Worm (Caenorhabditis elegans) whole organism, young adult: ENCODE measurements around the gene nhr-208.

Experiments
- B0035.1 ChIP-seq: sonication (generic microtip); optimal IDR thresholded peaks from 2 replicates; lab custom pipeline; 2016; ENCODE audit warnings: missing genetic modification characterization, mild to moderate bottlenecking, missing compliant biosample characterization, missing genotype, missing genetic modification reagents
- F10E7.11 ChIP-seq: sonication (generic microtip); optimal IDR thresholded peaks from 2 replicates; lab custom pipeline; 2017; ENCODE audit warnings: mild to moderate bottlenecking, missing genetic modification characterization, moderate library complexity, missing compliant biosample characterization
- F39B2.1 ChIP-seq: fragments of 200-800 bp; sonication (Bioruptor generic); IDR thresholded peaks from 2 replicates; pipeline ENCODE4 v1.3.6; 2022; ENCODE audit warnings: missing genetic modification reagents, missing genetic modification characterization, missing compliant biosample characterization
- F49E8.2 ChIP-seq: sonication (generic microtip); optimal IDR thresholded peaks from 3 replicates; lab custom pipeline; 2017; ENCODE audit warnings: missing genetic modification characterization, mild to moderate bottlenecking, missing compliant biosample characterization, antibody characterized with exemption, moderate library complexity; ENCODE audit not compliant: insufficient read depth
- F57A8.1 ChIP-seq: fragments of 200-800 bp; sonication (Bioruptor generic); optimal IDR thresholded peaks from 2 replicates; lab custom pipeline; 2018; ENCODE audit warnings: mild to moderate bottlenecking, missing genetic modification characterization, moderate library complexity, missing compliant biosample characterization
- T07F8.4 ChIP-seq: sonication (generic microtip); optimal IDR thresholded peaks from 2 replicates; lab custom pipeline; 2016; ENCODE audit warnings: mild to moderate bottlenecking, missing genetic modification characterization, moderate library complexity, missing compliant biosample characterization
- Y53G8AR.9 ChIP-seq: fragments of 200-800 bp; sonication (Bioruptor generic); conservative IDR thresholded peaks from 2 replicates; pipeline ENCODE4 v1.3.6; 2022; ENCODE audit warnings: missing genetic modification reagents, missing genetic modification characterization, missing compliant biosample characterization
- Y79H2A.3 ChIP-seq: fragments of 200-800 bp; sonication (Bioruptor generic); conservative IDR thresholded peaks from 2 replicates; pipeline ENCODE4 v1.3.6; 2022; ENCODE audit warnings: missing genetic modification reagents, missing genetic modification characterization, missing compliant biosample characterization
- ZK185.1 ChIP-seq: sonication (generic microtip); optimal IDR thresholded peaks from 2 replicates; lab custom pipeline; 2016; ENCODE audit warnings: mild to moderate bottlenecking, missing genetic modification characterization, missing compliant biosample characterization; ENCODE audit not compliant: poor library complexity, severe bottlenecking
- akir-1 ChIP-seq: fragments of 200-800 bp; sonication (Bioruptor generic); optimal IDR thresholded peaks from 2 replicates; lab custom pipeline; 2018; ENCODE audit warnings: mild to moderate bottlenecking, missing genetic modification characterization, moderate library complexity, missing compliant biosample characterization
- ama-1 ChIP-seq, 3 experiments: fragments of 150-350 bp in 1 of 3; sonication (generic microtip) in 2 of 3; optimal IDR thresholded peaks; 2 replicates each; lab custom pipeline; 2014 to 2018; ENCODE audit warnings: missing biosample characterization in 2 of 3, missing genetic modification characterization in 2 of 3, missing genetic modification reagents in 2 of 3
- atf-7 ChIP-seq: sonication (generic microtip); optimal IDR thresholded peaks from 2 replicates; lab custom pipeline; 2017; ENCODE audit warnings: mild to moderate bottlenecking, missing genetic modification characterization, missing compliant biosample characterization
- attf-5 ChIP-seq: fragments of 200-800 bp; sonication (Bioruptor generic); optimal IDR thresholded peaks from 2 replicates; lab custom pipeline; 2018; ENCODE audit warnings: mild to moderate bottlenecking, missing genetic modification characterization, missing compliant biosample characterization
- attf-6 ChIP-seq: fragments of 200-800 bp; sonication (Bioruptor generic); IDR thresholded peaks from 2 replicates; pipeline ENCODE4 v1.3.6; 2022; ENCODE audit warnings: missing genetic modification reagents, missing genetic modification characterization, missing compliant biosample characterization
- cebp-1 ChIP-seq, 2 experiments: fragments of 200-800 bp in 1 of 2; sonication (Bioruptor generic) in 1 of 2; sonication (generic microtip) in 1 of 2; IDR thresholded peaks in 1 of 2; optimal IDR thresholded peaks in 1 of 2; 2 replicates each; pipeline versions ENCODE4 v1.3.6 to Lab custom; 2017 to 2022; ENCODE audit warnings: missing compliant biosample characterization in 2 of 2, missing genetic modification characterization in 2 of 2, mild to moderate bottlenecking in 1 of 2, missing genetic modification reagents in 1 of 2, moderate library complexity in 1 of 2
- cebp-2 ChIP-seq: fragments of 200-800 bp; sonication (Bioruptor generic); IDR thresholded peaks from 2 replicates; pipeline ENCODE4 v1.3.6; 2022; ENCODE audit warnings: missing genetic modification characterization, missing compliant biosample characterization
- ceh-40 ChIP-seq: fragments of 200-800 bp; sonication (Bioruptor generic); IDR thresholded peaks from 2 replicates; pipeline ENCODE4 v1.3.6; 2022; ENCODE audit warnings: missing genetic modification characterization, missing compliant biosample characterization
- ceh-91 ChIP-seq: fragments of 200-800 bp; sonication (Bioruptor generic); IDR thresholded peaks from 2 replicates; pipeline ENCODE4 v1.3.6; 2022; ENCODE audit warnings: missing genetic modification reagents, missing genetic modification characterization, missing compliant biosample characterization
- egl-18 ChIP-seq: fragments of 200-800 bp; sonication (Bioruptor generic); IDR thresholded peaks from 2 replicates; pipeline ENCODE4 v1.3.6; 2022; ENCODE audit warnings: missing genetic modification reagents, missing genetic modification characterization, missing compliant biosample characterization
- egl-44 ChIP-seq: fragments of 200-800 bp; sonication (Bioruptor generic); IDR thresholded peaks from 2 replicates; pipeline ENCODE4 v1.3.6; 2022; ENCODE audit warnings: missing genetic modification reagents, missing genetic modification characterization, missing compliant biosample characterization
- ekl-4 ChIP-seq: fragments of 200-800 bp; sonication (Bioruptor generic); IDR thresholded peaks from 2 replicates; pipeline ENCODE4 v1.3.6; 2022; ENCODE audit warnings: missing genetic modification reagents, missing genetic modification characterization, missing compliant biosample characterization
- hmg-1.2 ChIP-seq: fragments of 200-800 bp; sonication (Bioruptor generic); IDR thresholded peaks from 2 replicates; pipeline ENCODE4 v1.3.6; 2022; ENCODE audit warnings: missing genetic modification reagents, missing genetic modification characterization, missing compliant biosample characterization
- hmg-20 ChIP-seq: fragments of 200-800 bp; sonication (Bioruptor generic); IDR thresholded peaks from 2 replicates; pipeline ENCODE4 v1.3.6; 2022; ENCODE audit warnings: missing genetic modification reagents, missing genetic modification characterization, missing compliant biosample characterization
- hsf-1 ChIP-seq: fragments of 200-800 bp; sonication (Bioruptor generic); IDR thresholded peaks from 2 replicates; pipeline ENCODE4 v1.3.6; 2022; ENCODE audit warnings: missing genetic modification reagents, missing genetic modification characterization, missing compliant biosample characterization
- lin-26 ChIP-seq: fragments of 200-800 bp; sonication (Bioruptor generic); IDR thresholded peaks from 2 replicates; pipeline ENCODE4 v1.3.6; 2022; ENCODE audit warnings: missing genetic modification reagents, missing genetic modification characterization, missing compliant biosample characterization
- lin-35 ChIP-seq, 3 experiments: fragments of 150-350 bp in 2 of 3; sonication (generic microtip) in 1 of 3; optimal IDR thresholded peaks; 2 replicates each; lab custom pipeline; 2014 to 2018; ENCODE audit warnings: missing biosample characterization in 3 of 3, missing genetic modification characterization in 3 of 3, missing genetic modification reagents in 3 of 3
- lin-54 ChIP-seq: fragments of 200-800 bp; sonication (Bioruptor generic); optimal IDR thresholded peaks from 2 replicates; lab custom pipeline; 2018; ENCODE audit warnings: mild to moderate bottlenecking, missing genetic modification characterization, missing compliant biosample characterization
- madf-3 ChIP-seq: fragments of 200-800 bp; sonication (Bioruptor generic); IDR thresholded peaks from 2 replicates; pipeline ENCODE4 v1.3.6; 2022; ENCODE audit warnings: missing genetic modification reagents, missing genetic modification characterization, missing compliant biosample characterization
- madf-6 ChIP-seq: fragments of 200-800 bp; sonication (Bioruptor generic); IDR thresholded peaks from 2 replicates; pipeline ENCODE4 v1.3.6; 2022; ENCODE audit warnings: missing genetic modification reagents, missing genetic modification characterization, missing compliant biosample characterization
- mes-4 ChIP-seq: sonication (generic microtip); optimal IDR thresholded peaks from 2 replicates; lab custom pipeline; 2016; ENCODE audit warnings: missing genotype, missing genetic modification characterization, missing compliant biosample characterization
- nfya-1 ChIP-seq: sonication (generic microtip); optimal IDR thresholded peaks from 2 replicates; lab custom pipeline; 2017; ENCODE audit warnings: antibody characterized with exemption, missing compliant biosample characterization, missing genetic modification characterization, borderline replicate concordance; ENCODE audit not compliant: insufficient read depth
- nfyb-1 ChIP-seq: fragments of 200-800 bp; sonication (Bioruptor generic); IDR thresholded peaks from 2 replicates; pipeline ENCODE4 v1.3.6; 2022; ENCODE audit warnings: missing genetic modification reagents, missing genetic modification characterization, missing compliant biosample characterization
- nhr-120 ChIP-seq: fragments of 200-800 bp; sonication (Bioruptor generic); IDR thresholded peaks from 2 replicates; pipeline ENCODE4 v1.3.6; 2022; ENCODE audit warnings: missing genetic modification characterization, missing compliant biosample characterization
- nhr-80 ChIP-seq: sonication (generic microtip); optimal IDR thresholded peaks from 2 replicates; lab custom pipeline; 2016; ENCODE audit warnings: missing genetic modification characterization, missing compliant biosample characterization
- nhr-90 ChIP-seq: sonication (generic microtip); optimal IDR thresholded peaks from 2 replicates; lab custom pipeline; 2016; ENCODE audit warnings: missing genotype, mild to moderate bottlenecking, missing genetic modification characterization, missing compliant biosample characterization
- pha-4 ChIP-seq: fragments of 150-350 bp; sonication (generic microtip); optimal IDR thresholded peaks from 2 replicates; lab custom pipeline; 2014; ENCODE audit warnings: missing biosample characterization, missing genetic modification reagents, missing genetic modification characterization
- repo-1 ChIP-seq: sonication (generic microtip); optimal IDR thresholded peaks from 2 replicates; lab custom pipeline; 2017; ENCODE audit warnings: mild to moderate bottlenecking, missing genetic modification characterization, missing compliant biosample characterization
- snpc-3.4 ChIP-seq: sonication (generic microtip); optimal IDR thresholded peaks from 2 replicates; lab custom pipeline; 2017; ENCODE audit warnings: missing genetic modification characterization, mild to moderate bottlenecking, missing compliant biosample characterization, antibody characterized with exemption, moderate library complexity, missing genotype, missing genetic modification reagents
- snpc-4 ChIP-seq, 5 experiments: fragments of 150-350 bp in 1 of 5; sonication (generic microtip) in 4 of 5; optimal IDR thresholded peaks; 2 replicates each; lab custom pipeline; 2014 to 2018; ENCODE audit warnings: missing genetic modification characterization in 5 of 5, missing biosample characterization in 3 of 5, antibody characterized with exemption in 2 of 5, mild to moderate bottlenecking in 2 of 5, missing compliant biosample characterization in 2 of 5, missing genotype in 2 of 5, moderate library complexity in 2 of 5, missing genetic modification reagents in 1 of 5
- somi-1 ChIP-seq: fragments of 200-800 bp; sonication (Bioruptor generic); optimal IDR thresholded peaks from 2 replicates; lab custom pipeline; 2018; ENCODE audit warnings: mild to moderate bottlenecking, missing genetic modification characterization, missing compliant biosample characterization
- tlf-1 ChIP-seq: fragments of 200-800 bp; sonication (Bioruptor generic); optimal IDR thresholded peaks from 2 replicates; lab custom pipeline; 2018; ENCODE audit warnings: mild to moderate bottlenecking, missing genetic modification characterization, missing compliant biosample characterization
- zfh-2 ChIP-seq: fragments of 200-800 bp; sonication (Bioruptor generic); conservative IDR thresholded peaks from 2 replicates; pipeline ENCODE4 v1.3.6; 2022; ENCODE audit warnings: missing genetic modification reagents, missing genetic modification characterization, missing compliant biosample characterization
- ztf-26 ChIP-seq: sonication (generic microtip); optimal IDR thresholded peaks from 2 replicates; lab custom pipeline; 2017; ENCODE audit warnings: missing genetic modification characterization, missing compliant biosample characterization
- ztf-28 ChIP-seq: fragments of 200-800 bp; sonication (Bioruptor generic); IDR thresholded peaks from 2 replicates; pipeline ENCODE4 v1.3.6; 2022; ENCODE audit warnings: missing genetic modification reagents, missing genetic modification characterization, missing compliant biosample characterization

The nhr-208 gene

DNA sequence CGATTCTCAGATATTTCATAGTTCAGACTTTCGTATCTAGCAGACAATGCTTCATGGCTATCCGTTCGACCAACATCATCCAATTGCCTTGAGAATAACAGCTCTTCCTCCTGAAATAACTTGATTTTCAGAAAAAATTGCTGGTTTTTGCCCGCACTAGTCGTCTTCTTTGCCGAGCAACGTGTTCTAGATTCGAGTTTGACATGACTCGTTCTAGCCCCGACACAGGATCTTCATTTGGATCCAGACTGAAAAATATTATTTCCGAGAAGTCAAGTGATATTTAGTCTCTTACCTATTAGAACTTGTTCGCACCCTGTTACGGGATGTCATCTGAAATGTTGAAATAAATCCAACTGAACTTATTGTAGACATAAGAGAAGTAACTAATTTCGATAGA, 31.1 kb upstream of the nhr-208 start, which contains the start of gene clh-6:
Gene clh-6, minus strand, starts transcription at position 333 of the 400 bp plus-strand sequence.
- TF ChIP-seq snpc-4 (GFP tag; optimal IDR thresholded peaks at IDR 0.05; lab: Kevin White, UChicago), result no peak
- peak in 1 of 4 experiments; percentile 18 for TF ChIP-seq snpc-4 (tag; optimal IDR thresholded peaks at IDR 0.05; lab: Kevin White, UChicago)
- TF ChIP-seq ztf-28 (GFP tag; lab: Robert Waterston, UW), result no peak
- no peak for TF ChIP-seq T07F8.4 (tag; lab: Kevin White, UChicago)
- 0 out of 2 replicates have a peak, but pooled peaks have one; percentile 29 for TF ChIP-seq attf-6
- no peak for TF ChIP-seq lin-26
- peak; percentile 36 for TF ChIP-seq ztf-26 (tag; lab: Kevin White, UChicago)
- peak; percentile 51; the same call in 1 of the 2 replicates for TF ChIP-seq hsf-1 (GFP tag; lab: Robert Waterston, UW)
- no peak for TF ChIP-seq Y79H2A.3 (GFP tag; lab: Robert Waterston, UW)
- TF ChIP-seq lin-35 (GFP tag; optimal IDR thresholded peaks at IDR 0.05; lab: Kevin White, UChicago), result peak in 1 of 3 experiments; percentile 49
- peak; percentile 28 for TF ChIP-seq akir-1 (GFP tag; lab: Kevin White, UChicago)
- 0 out of 2 replicates have a peak, but pooled peaks have one; percentile 33 for TF ChIP-seq madf-6 (GFP tag; lab: Robert Waterston, UW)
- no peak for TF ChIP-seq cebp-1 (GFP tag; IDR thresholded peaks at IDR 0.05; lab: Robert Waterston, UW)
- peak; percentile 35 for TF ChIP-seq cebp-1 (tag; optimal IDR thresholded peaks at IDR 0.05; lab: Kevin White, UChicago)
- no peak for TF ChIP-seq nhr-90 (tag; lab: Kevin White, UChicago)
- TF ChIP-seq egl-44 (GFP tag; lab: Robert Waterston, UW), result no peak
- TF ChIP-seq B0035.1 (tag; lab: Kevin White, UChicago), result peak; percentile 12
- peak; percentile 12 for TF ChIP-seq F49E8.2 (tag; lab: Kevin White, UChicago)
- TF ChIP-seq mes-4 (tag; lab: Kevin White, UChicago), result no peak
- peak; percentile 50; the same call in 1 of the 2 replicates for TF ChIP-seq nfyb-1
- peak; percentile 69; the same call in 1 of the 2 replicates for TF ChIP-seq Y53G8AR.9 (GFP tag; lab: Robert Waterston, UW)
- 0 out of 2 replicates have a peak, but pooled peaks have one; percentile 40 for TF ChIP-seq ekl-4 (GFP tag; lab: Robert Waterston, UW)
- TF ChIP-seq ama-1 (optimal IDR thresholded peaks at IDR 0.05; lab: Kevin White, UChicago), result peak; percentile 38
- TF ChIP-seq ama-1 (GFP tag; optimal IDR thresholded peaks at IDR 0.05; lab: Kevin White, UChicago), result peak; percentile 14 to 72
- peak; percentile 69 for TF ChIP-seq repo-1 (tag; lab: Kevin White, UChicago)
- TF ChIP-seq snpc-3.4 (tag; lab: Kevin White, UChicago), result peak; percentile 51

DNA sequence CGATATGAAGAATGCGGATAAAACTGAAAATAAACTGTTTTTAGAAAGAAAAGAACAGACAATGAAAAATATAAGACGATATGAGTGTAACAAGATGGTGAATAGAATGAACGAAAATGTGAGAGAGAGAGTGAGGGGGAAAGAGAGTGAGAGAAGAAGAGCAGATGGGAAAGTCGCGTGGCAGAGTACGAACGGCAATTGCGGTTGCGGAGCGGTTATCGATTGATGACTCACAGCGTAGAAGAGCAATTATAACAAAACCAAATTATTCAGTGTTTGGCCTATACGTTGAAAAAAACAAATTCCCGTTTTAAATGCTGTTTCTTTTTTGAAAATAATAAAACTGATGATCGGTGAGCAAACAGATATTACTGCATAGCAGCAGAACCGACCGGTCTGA, 28.7 kb upstream of the nhr-208 start, which contains the start of gene pqn-53:
Gene pqn-53, minus strand, starts transcription at position 23 of the 400 bp plus-strand sequence.
- no peak for TF ChIP-seq nfya-1 (tag; lab: Kevin White, UChicago)
- no peak for TF ChIP-seq nhr-90 (tag; lab: Kevin White, UChicago)
- no peak for TF ChIP-seq F10E7.11 (tag; lab: Kevin White, UChicago)
- TF ChIP-seq cebp-1 (GFP tag; IDR thresholded peaks at IDR 0.05; lab: Robert Waterston, UW), result no peak
- peak; percentile 36 for TF ChIP-seq cebp-1 (tag; optimal IDR thresholded peaks at IDR 0.05; lab: Kevin White, UChicago)
- TF ChIP-seq hmg-1.2 (GFP tag; lab: Robert Waterston, UW), result peak; percentile 26; the same call in 1 of the 2 replicates
- no peak for TF ChIP-seq ztf-28 (GFP tag; lab: Robert Waterston, UW)
- TF ChIP-seq egl-18, result no peak
- TF ChIP-seq somi-1 (GFP tag; lab: Kevin White, UChicago), result no peak
- 0 out of 2 replicates have a peak, but pooled peaks have one; percentile 48 for TF ChIP-seq madf-3
- no peak for TF ChIP-seq ceh-40
- TF ChIP-seq nhr-120 (GFP tag; lab: Robert Waterston, UW), result no peak
- peak; percentile 23 for TF ChIP-seq lin-54 (GFP tag; lab: Kevin White, UChicago)
- 0 out of 2 replicates have a peak, but pooled peaks have one; percentile 31 for TF ChIP-seq attf-6
- peak; percentile 8 for TF ChIP-seq ZK185.1
- TF ChIP-seq nhr-80 (tag; lab: Kevin White, UChicago), result peak; percentile 12
- no peak for TF ChIP-seq F39B2.1 (GFP tag; lab: Robert Waterston, UW)
- no peak for TF ChIP-seq ceh-91
- no peak for TF ChIP-seq zfh-2 (GFP tag; lab: Robert Waterston, UW)
- TF ChIP-seq pha-4 (tag; lab: Kevin White, UChicago), result no peak
- no peak for TF ChIP-seq F57A8.1 (GFP tag; lab: Kevin White, UChicago)
- TF ChIP-seq attf-5, result peak; percentile 21
- TF ChIP-seq cebp-2 (GFP tag; lab: Robert Waterston, UW), result no peak
- TF ChIP-seq hmg-20 (GFP tag; lab: Robert Waterston, UW), result no peak
- TF ChIP-seq tlf-1, result no peak
- TF ChIP-seq atf-7 (tag; lab: Kevin White, UChicago), result no peak
- TF ChIP-seq ztf-26 (tag; lab: Kevin White, UChicago), result no peak
